Worm (Caenorhabditis elegans) whole organism, mixed stage, embryonic: ENCODE measurements around the gene C56G3.2.

Experiments used
- blmp-1 ChIP-seq: fragments of 150-350 bp; optimal IDR thresholded peaks from 2 replicates; lab custom pipeline; 2014; ENCODE audit warnings: missing biosample characterization, missing genetic modification characterization
- cnd-1 ChIP-seq: fragments of 200-800 bp; sonication (Bioruptor generic); optimal IDR thresholded peaks from 2 replicates; lab custom pipeline; 2018; ENCODE audit warnings: mild to moderate bottlenecking, missing genetic modification characterization, missing compliant biosample characterization
- elt-1 ChIP-seq: sonication (generic microtip); optimal IDR thresholded peaks from 2 replicates; lab custom pipeline; 2017; ENCODE audit warnings: missing genetic modification characterization, mild to moderate bottlenecking, missing compliant biosample characterization, antibody characterized with exemption, moderate library complexity, borderline replicate concordance; ENCODE audit not compliant: insufficient read depth
- elt-3 ChIP-seq: fragments of 150-350 bp; optimal IDR thresholded peaks from 2 replicates; lab custom pipeline; 2014; ENCODE audit warnings: missing biosample characterization, missing genetic modification characterization
- lin-13 ChIP-seq: fragments of 150-350 bp; optimal IDR thresholded peaks from 2 replicates; lab custom pipeline; 2014; ENCODE audit warnings: missing biosample characterization, missing genetic modification characterization
- lsy-2 ChIP-seq: fragments of 150-350 bp; optimal IDR thresholded peaks from 2 replicates; lab custom pipeline; 2014; ENCODE audit warnings: missing biosample characterization, missing genetic modification characterization
- nhr-76 ChIP-seq: sonication (generic microtip); optimal IDR thresholded peaks from 2 replicates; lab custom pipeline; 2017; ENCODE audit warnings: missing biosample characterization, missing genetic modification characterization
- pha-4 ChIP-seq: fragments of 150-350 bp; optimal IDR thresholded peaks from 2 replicates; lab custom pipeline; 2018; ENCODE audit warnings: missing biosample characterization, missing genetic modification reagents, missing genetic modification characterization
- snpc-4 ChIP-seq: fragments of 150-350 bp; optimal IDR thresholded peaks from 2 replicates; lab custom pipeline; 2014; ENCODE audit warnings: missing biosample characterization, missing genetic modification characterization
- sptf-1 ChIP-seq: sonication (generic microtip); optimal IDR thresholded peaks from 2 replicates; lab custom pipeline; 2017; ENCODE audit warnings: mild to moderate bottlenecking, missing genetic modification characterization, moderate library complexity, missing compliant biosample characterization
- unc-39 ChIP-seq: fragments of 150-350 bp; optimal IDR thresholded peaks from 2 replicates; lab custom pipeline; 2014; ENCODE audit warnings: missing biosample characterization, missing genetic modification characterization
- unc-62 ChIP-seq: fragments of 150-350 bp; optimal IDR thresholded peaks from 2 replicates; lab custom pipeline; 2014; ENCODE audit warnings: missing biosample characterization, missing genetic modification reagents, missing genetic modification characterization
- zip-8 ChIP-seq: fragments of 150-350 bp; optimal IDR thresholded peaks from 2 replicates; lab custom pipeline; 2014; ENCODE audit warnings: missing biosample characterization, missing genetic modification characterization

ce11 chrX:7369770-7370169, 4.4 kb downstream of the C56G3.2 start:
- TF ChIP-seq lin-13 (tag; lab: Kevin White, UChicago) (no peak), lsy-2 (tag; lab: Kevin White, UChicago) (no peak), elt-1 (no peak), snpc-4 (tag; lab: Kevin White, UChicago) (no peak), cnd-1 (tag; lab: Kevin White, UChicago) (no peak), zip-8 (tag; lab: Kevin White, UChicago) (no peak), elt-3 (no peak), nhr-76 (no peak), pha-4 (no peak), unc-39 (tag; lab: Kevin White, UChicago) (no peak), blmp-1 (no peak), sptf-1 (tag; lab: Kevin White, UChicago) (no peak), unc-62 (GFP tag; lab: Kevin White, UChicago) (no peak)
